Fruit fly (Drosophila melanogaster): Measurements from ENCODE around the gene CG9917.

The CG9917 gene

DNA sequence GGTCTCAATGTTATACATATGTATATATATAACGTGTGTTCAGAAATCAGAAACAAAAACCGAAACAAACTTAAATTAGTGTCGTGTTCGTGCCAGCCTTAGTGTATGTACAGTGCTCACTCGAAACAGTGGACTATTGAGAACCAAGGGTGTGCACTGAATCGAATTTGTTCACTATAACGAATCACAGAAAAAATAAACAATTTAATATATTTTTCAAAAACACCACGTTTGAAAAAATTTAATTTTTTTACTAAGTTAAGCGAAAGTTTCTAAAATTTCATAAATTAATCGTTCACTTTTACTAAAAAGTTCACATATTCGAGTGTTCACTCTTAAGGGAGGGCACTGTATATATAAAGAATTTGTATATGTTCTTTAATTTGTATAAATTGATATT lies 37.8 kb downstream of the CG9917 start (continued):
- TF ChIP-seq Trl (optimal IDR thresholded peaks at IDR 0.05) (no peak), Trl (GFP tag; optimal IDR thresholded peaks at IDR 0.05) (no peak), Drgx (GFP tag; IDR thresholded peaks at IDR 0.05) (0 out of 2 replicates have a peak, but pooled peaks have one; percentile 11), Rx (GFP tag; IDR thresholded peaks at IDR 0.05) (no peak), CG12104 (GFP tag; optimal IDR thresholded peaks at IDR 0.05) (peak; percentile 6), CG30020 (tag; optimal IDR thresholded peaks at IDR 0.05) (no peak), NK7.1 (GFP tag; optimal IDR thresholded peaks at IDR 0.05) (no peak), eve (GFP tag; optimal IDR thresholded peaks at IDR 0.05) (no peak), CG4404 (GFP tag; IDR thresholded peaks at IDR 0.05) (no peak), ham (GFP tag; IDR thresholded peaks at IDR 0.05) (no peak), HHEX (GFP tag; optimal IDR thresholded peaks at IDR 0.05) (no peak), slbo (GFP tag; IDR thresholded peaks at IDR 0.05) (peak; percentile 55), CG1647 (GFP tag; optimal IDR thresholded peaks at IDR 0.05) (no peak), disco-r (GFP tag; optimal IDR thresholded peaks at IDR 0.05) (no peak), Meics (GFP tag; optimal IDR thresholded peaks at IDR 0.05) (peak; percentile 24), toy (GFP tag; IDR thresholded peaks at IDR 0.05) (no peak), luna (GFP tag; optimal IDR thresholded peaks at IDR 0.05) (no peak), Hand (GFP tag; optimal IDR thresholded peaks at IDR 0.05) (no peak), pan (optimal IDR thresholded peaks at IDR 0.05) (no peak), pan (GFP tag; optimal IDR thresholded peaks at IDR 0.05 in 1 of 2, IDR thresholded peaks at IDR 0.05 in 1 of 2) (peak in 1 of 2 experiments; percentile 19), bbx (GFP tag; IDR thresholded peaks at IDR 0.05; ENCODE audit: partially characterized antibody) (no peak), ro (GFP tag; IDR thresholded peaks at IDR 0.05) (no peak), wor (GFP tag; IDR thresholded peaks at IDR 0.05) (no peak), ci (GFP tag; IDR thresholded peaks at IDR 0.05) (no peak), CG15601 (tag; optimal IDR thresholded peaks at IDR 0.05) (no peak), rib (GFP tag; IDR thresholded peaks at IDR 0.05) (no peak), CG12299 (tag; optimal IDR thresholded peaks at IDR 0.05) (peak; percentile 10), pfk (GFP tag; optimal IDR thresholded peaks at IDR 0.05) (no peak), unpg (GFP tag; optimal IDR thresholded peaks at IDR 0.05) (peak; percentile 50), CG4854 (GFP tag; optimal IDR thresholded peaks at IDR 0.05) (no peak), CG13775 (GFP tag; optimal IDR thresholded peaks at IDR 0.05) (no peak), row (GFP tag; IDR thresholded peaks at IDR 0.05) (peak; percentile 77), Camta (GFP tag; optimal IDR thresholded peaks at IDR 0.05) (no peak), Adf1 (GFP tag; IDR thresholded peaks at IDR 0.05) (no peak), lov (optimal IDR thresholded peaks at IDR 0.05) (no peak), lov (GFP tag; IDR thresholded peaks at IDR 0.05) (no peak), Hr51 (GFP tag; optimal IDR thresholded peaks at IDR 0.05) (peak in 1 of 2 experiments; percentile 35), CG10431 (GFP tag; optimal IDR thresholded peaks at IDR 0.05) (no peak), CG31365 (tag; optimal IDR thresholded peaks at IDR 0.05) (no peak), Atf6 (GFP tag; IDR thresholded peaks at IDR 0.05) (0 out of 2 replicates have a peak, but pooled peaks have one; percentile 37), CG1233 (GFP tag; optimal IDR thresholded peaks at IDR 0.05) (no peak), CG7786 (GFP tag; optimal IDR thresholded peaks at IDR 0.05) (no peak), Dek (tag; optimal IDR thresholded peaks at IDR 0.05) (no peak), CG8359 (GFP tag; optimal IDR thresholded peaks at IDR 0.05; ENCODE audit: borderline replicate concordance) (no peak), so (GFP tag; IDR thresholded peaks at IDR 0.05) (no peak), CG12744 (GFP tag; optimal IDR thresholded peaks at IDR 0.05) (no peak), ATbp (GFP tag; optimal IDR thresholded peaks at IDR 0.05) (no peak), al (GFP tag; IDR thresholded peaks at IDR 0.05) (no peak), ssp (GFP tag; IDR thresholded peaks at IDR 0.05) (no peak), prd (optimal IDR thresholded peaks at IDR 0.05) (no peak), prd (GFP tag; IDR thresholded peaks at IDR 0.05) (peak; percentile 22; the same call in 1 of the 3 replicates), Mad (GFP tag; optimal IDR thresholded peaks at IDR 0.05) (no peak), bsh (GFP tag; optimal IDR thresholded peaks at IDR 0.05) (peak in 1 of 2 experiments; percentile 38)
